Worm (Caenorhabditis elegans) whole organism, midembryonic: ENCODE data around the gene str-92.

Experiments
- T22C8.4 ChIP-seq: fragments of 200-800 bp; sonication (Bioruptor generic); IDR thresholded peaks from 2 replicates; pipeline ENCODE4 v1.3.6; 2022; ENCODE audit warnings: missing genetic modification characterization, missing compliant biosample characterization
- cog-1 ChIP-seq: sonication (generic microtip); optimal IDR thresholded peaks from 2 replicates; lab custom pipeline; 2016; ENCODE audit warnings: missing genetic modification characterization, missing compliant biosample characterization
- flt-1 ChIP-seq: fragments of 200-800 bp; sonication (Bioruptor generic); IDR thresholded peaks from 2 replicates; pipeline ENCODE4 v1.3.6; 2022; ENCODE audit warnings: missing genetic modification characterization, missing compliant biosample characterization
- klf-2 ChIP-seq: fragments of 200-800 bp; sonication (Bioruptor generic); conservative IDR thresholded peaks from 2 replicates; pipeline ENCODE4 v1.3.6; 2022; ENCODE audit warnings: missing genetic modification reagents, missing genetic modification characterization, missing compliant biosample characterization
- med-1 ChIP-seq: sonication (generic microtip); optimal IDR thresholded peaks from 2 replicates; lab custom pipeline; 2017; ENCODE audit warnings: missing genetic modification characterization, mild to moderate bottlenecking, missing compliant biosample characterization, antibody characterized with exemption, missing genetic modification reagents; ENCODE audit not compliant: insufficient read depth
- ref-1 ChIP-seq: fragments of 200-800 bp; sonication (Bioruptor generic); conservative IDR thresholded peaks from 2 replicates; pipeline ENCODE4 v1.3.6; 2022; ENCODE audit warnings: missing genetic modification reagents, missing genetic modification characterization, missing compliant biosample characterization
- tab-1 ChIP-seq: fragments of 200-800 bp; sonication (Bioruptor generic); IDR thresholded peaks from 2 replicates; pipeline ENCODE4 v1.3.6; 2022; ENCODE audit warnings: missing genetic modification characterization, missing compliant biosample characterization
- ztf-23 ChIP-seq: fragments of 200-800 bp; sonication (Bioruptor generic); IDR thresholded peaks from 2 replicates; pipeline ENCODE4 v1.3.6; 2022; ENCODE audit warnings: missing genetic modification reagents, missing genetic modification characterization, missing compliant biosample characterization
- ztf-29 ChIP-seq: fragments of 200-800 bp; sonication (Bioruptor generic); IDR thresholded peaks from 2 replicates; pipeline ENCODE4 v1.3.6; 2022; ENCODE audit warnings: missing genetic modification reagents, missing genetic modification characterization, missing compliant biosample characterization

str-92 gene

ce11 chrV:17705814-17706213 is 29.4 kb upstream of the str-92 start, which contains the start of gene W06D12.6:
Gene W06D12.6 (plus strand): TSS chrV:17706114.
- no peak for TF ChIP-seq ref-1 (GFP tag; lab: Robert Waterston, UW)
- TF ChIP-seq ztf-23 (GFP tag; lab: Robert Waterston, UW) = no peak
- TF ChIP-seq klf-2 = no peak
- no peak for TF ChIP-seq ztf-29 (GFP tag; lab: Robert Waterston, UW)
- TF ChIP-seq T22C8.4 = no peak
- no peak for TF ChIP-seq cog-1 (tag; lab: Kevin White, UChicago)
- no peak for TF ChIP-seq tab-1 (GFP tag; lab: Robert Waterston, UW)
- no peak for TF ChIP-seq flt-1 (GFP tag; lab: Robert Waterston, UW)
- no peak for TF ChIP-seq med-1

- no peak for TF ChIP-seq T22C8.4
- TF ChIP-seq tab-1 (GFP tag; lab: Robert Waterston, UW) = no peak
- TF ChIP-seq klf-2 = no peak
- TF ChIP-seq ztf-23 (GFP tag; lab: Robert Waterston, UW) = no peak
- TF ChIP-seq med-1 = no peak
- TF ChIP-seq ref-1 (GFP tag; lab: Robert Waterston, UW) = no peak
- no peak for TF ChIP-seq cog-1 (tag; lab: Kevin White, UChicago)
- TF ChIP-seq flt-1 (GFP tag; lab: Robert Waterston, UW) = no peak
- TF ChIP-seq ztf-29 (GFP tag; lab: Robert Waterston, UW) = no peak
Measured at ce11 chrV:17700728-17701262, 24.3 kb upstream of the str-92 start, which contains the start of the genes Y26G10.5 and srh-32. Gene Y26G10.5 (minus strand): TSS chrV:17700828. Gene srh-32 (plus strand): TSS chrV:17701212.

DNA sequence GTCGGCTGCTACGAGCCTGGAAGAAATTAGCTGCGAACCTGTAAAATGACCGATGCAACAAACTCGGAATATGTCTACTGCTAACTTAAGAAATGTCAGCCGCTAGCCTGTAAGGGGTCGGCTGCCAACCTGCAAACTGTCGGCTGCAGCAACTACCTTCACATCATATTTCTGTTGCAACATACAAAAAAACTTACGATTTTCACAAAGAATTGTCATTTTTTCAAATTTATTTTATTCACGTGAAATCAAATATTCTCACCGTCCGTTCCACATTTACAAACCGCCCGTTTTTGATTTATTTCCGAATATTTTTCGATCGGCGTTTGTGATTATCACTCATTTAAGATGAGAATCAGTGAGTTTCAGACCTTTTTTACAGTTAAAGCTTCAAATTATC is 23.2 kb upstream of the str-92 start, which contains the start of gene Y26G10.6:
Gene Y26G10.6, plus strand, starts transcription at position 301 of the 400 bp plus-strand sequence.
- TF ChIP-seq klf-2 = no peak
- TF ChIP-seq flt-1 (GFP tag; lab: Robert Waterston, UW) = no peak
- TF ChIP-seq cog-1 (tag; lab: Kevin White, UChicago) = no peak
- TF ChIP-seq tab-1 (GFP tag; lab: Robert Waterston, UW) = no peak
- TF ChIP-seq ztf-23 (GFP tag; lab: Robert Waterston, UW) = no peak
- TF ChIP-seq med-1 = no peak
- TF ChIP-seq ztf-29 (GFP tag; lab: Robert Waterston, UW) = no peak
- TF ChIP-seq ref-1 (GFP tag; lab: Robert Waterston, UW) = no peak
- TF ChIP-seq T22C8.4 = no peak

DNA sequence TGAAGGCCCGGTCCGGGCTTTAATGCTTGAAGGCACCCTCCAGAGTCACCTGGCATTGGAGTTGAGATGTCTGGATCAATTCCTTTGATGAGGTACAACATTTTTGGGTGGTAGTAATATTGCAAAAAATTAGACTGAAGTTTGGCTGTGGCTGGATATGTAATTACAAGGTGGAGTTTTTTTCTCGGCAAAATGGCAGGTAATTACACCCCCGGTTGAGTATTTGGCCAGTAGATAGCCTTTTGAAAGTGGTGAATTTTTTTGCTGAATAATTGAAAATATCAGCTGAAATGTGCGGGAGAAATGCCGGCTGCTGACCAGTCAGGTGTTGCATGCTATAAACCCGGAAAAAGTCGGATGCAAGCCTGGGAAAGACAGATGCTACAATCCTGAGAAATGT is 22.6 kb upstream of the str-92 start, which contains the start of gene Y26G10.4:
Gene Y26G10.4, minus strand, starts transcription at position 101 of the 400 bp plus-strand sequence.
- TF ChIP-seq med-1 (no peak), ref-1 (GFP tag; lab: Robert Waterston, UW) (no peak), flt-1 (GFP tag; lab: Robert Waterston, UW) (no peak), ztf-29 (GFP tag; lab: Robert Waterston, UW) (no peak), cog-1 (tag; lab: Kevin White, UChicago) (no peak), tab-1 (GFP tag; lab: Robert Waterston, UW) (no peak), ztf-23 (GFP tag; lab: Robert Waterston, UW) (no peak), klf-2 (no peak), T22C8.4 (no peak)

ce11 chrV:17696753-17697152 is 20.3 kb upstream of the str-92 start, which contains the start of gene spp-29:
Gene spp-29 (minus strand): TSS chrV:17696853.
- TF ChIP-seq klf-2 = no peak
- no peak for TF ChIP-seq ztf-23 (GFP tag; lab: Robert Waterston, UW)
- no peak for TF ChIP-seq med-1
- TF ChIP-seq cog-1 (tag; lab: Kevin White, UChicago) = no peak
- no peak for TF ChIP-seq ref-1 (GFP tag; lab: Robert Waterston, UW)
- no peak for TF ChIP-seq flt-1 (GFP tag; lab: Robert Waterston, UW)
- no peak for TF ChIP-seq ztf-29 (GFP tag; lab: Robert Waterston, UW)
- no peak for TF ChIP-seq T22C8.4

DNA sequence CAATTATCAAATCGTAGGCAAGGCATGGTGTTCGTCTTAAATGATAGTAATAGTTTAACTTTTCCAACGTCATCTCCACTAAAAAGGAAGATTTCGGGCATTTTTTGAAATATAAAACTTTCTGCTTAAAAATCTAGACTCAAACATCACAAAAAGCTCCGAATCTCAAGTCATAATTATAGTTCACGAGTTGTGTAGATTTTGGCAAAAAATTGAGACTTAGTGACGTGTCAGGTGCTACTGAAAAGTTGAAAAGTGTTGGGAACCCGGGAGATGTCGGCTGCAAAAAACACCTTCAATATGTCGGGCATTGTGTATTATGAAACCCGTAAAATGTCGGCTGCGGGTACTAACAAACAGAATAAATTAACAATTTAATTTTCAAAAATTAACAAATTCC is 19.3 kb upstream of the str-92 start, which contains the start of gene Y26G10.1:
Gene Y26G10.1, minus strand, starts transcription at position 101 of the 400 bp plus-strand sequence.
- TF ChIP-seq T22C8.4 (no peak), flt-1 (GFP tag; lab: Robert Waterston, UW) (no peak), tab-1 (GFP tag; lab: Robert Waterston, UW) (no peak), ztf-23 (GFP tag; lab: Robert Waterston, UW) (no peak), med-1 (no peak), klf-2 (no peak), ztf-29 (GFP tag; lab: Robert Waterston, UW) (no peak), cog-1 (tag; lab: Kevin White, UChicago) (no peak), ref-1 (GFP tag; lab: Robert Waterston, UW) (no peak)

- no peak for TF ChIP-seq tab-1 (GFP tag; lab: Robert Waterston, UW)
- TF ChIP-seq ztf-29 (GFP tag; lab: Robert Waterston, UW) = no peak
- no peak for TF ChIP-seq T22C8.4
Measured at ce11 chrV:17694260-17694659, 17.8 kb upstream of the str-92 start.

ce11 chrV:17690922-17691321 is 14.5 kb upstream of the str-92 start, which contains the start of gene F59A1.13:
Gene F59A1.13 (minus strand): TSS chrV:17691022.
- TF ChIP-seq med-1 (no peak), ztf-29 (GFP tag; lab: Robert Waterston, UW) (no peak), klf-2 (no peak), tab-1 (GFP tag; lab: Robert Waterston, UW) (no peak), ztf-23 (GFP tag; lab: Robert Waterston, UW) (no peak), cog-1 (tag; lab: Kevin White, UChicago) (no peak), flt-1 (GFP tag; lab: Robert Waterston, UW) (no peak), ref-1 (GFP tag; lab: Robert Waterston, UW) (no peak), T22C8.4 (no peak)

DNA sequence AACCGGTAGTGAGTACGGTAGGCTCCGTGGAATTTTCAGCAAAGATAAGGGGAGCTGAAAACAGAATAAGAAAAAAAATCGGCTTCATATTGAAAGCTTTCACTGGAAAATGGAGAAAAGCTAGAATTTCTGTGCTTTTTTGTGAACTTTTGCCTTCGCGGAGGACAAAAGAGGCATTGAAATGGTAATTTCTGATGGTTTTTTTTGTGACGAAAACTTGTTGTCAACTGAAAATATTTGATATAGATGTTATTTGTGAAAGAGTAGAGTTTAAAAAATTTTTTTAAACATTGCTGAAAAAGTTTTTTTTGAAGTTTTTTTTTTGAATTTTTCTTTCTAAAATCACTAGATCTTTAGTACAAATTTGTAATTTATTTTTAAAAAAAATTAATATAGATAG is 10.4 kb upstream of the str-92 start, which contains the start of gene F59A1.18:
Gene F59A1.18, minus strand, starts transcription at position 101 of the 400 bp plus-strand sequence.
- TF ChIP-seq klf-2 (no peak), ztf-29 (GFP tag; lab: Robert Waterston, UW) (no peak), tab-1 (GFP tag; lab: Robert Waterston, UW) (no peak), ref-1 (GFP tag; lab: Robert Waterston, UW) (no peak), cog-1 (tag; lab: Kevin White, UChicago) (no peak), T22C8.4 (no peak), med-1 (no peak), flt-1 (GFP tag; lab: Robert Waterston, UW) (no peak), ztf-23 (GFP tag; lab: Robert Waterston, UW) (no peak)
